Worm (Caenorhabditis elegans) whole organism, L4/young adult: Measurements from ENCODE around the gene F56C3.8.

Experiments
- W03F9.2 ChIP-seq: fragments of 150-350 bp; optimal IDR thresholded peaks from 2 replicates; lab custom pipeline; 2014; ENCODE audit warnings: missing biosample characterization, missing genetic modification characterization
- dao-5 ChIP-seq: sonication (generic microtip); optimal IDR thresholded peaks from 2 replicates; lab custom pipeline; 2016; ENCODE audit warnings: missing genotype, missing genetic modification characterization, moderate library complexity, missing compliant biosample characterization
- him-1 ChIP-seq: sonication (generic microtip); optimal IDR thresholded peaks from 2 replicates; lab custom pipeline; 2016; ENCODE audit warnings: missing genotype, missing genetic modification reagents, missing genetic modification characterization, missing compliant biosample characterization

DNA sequence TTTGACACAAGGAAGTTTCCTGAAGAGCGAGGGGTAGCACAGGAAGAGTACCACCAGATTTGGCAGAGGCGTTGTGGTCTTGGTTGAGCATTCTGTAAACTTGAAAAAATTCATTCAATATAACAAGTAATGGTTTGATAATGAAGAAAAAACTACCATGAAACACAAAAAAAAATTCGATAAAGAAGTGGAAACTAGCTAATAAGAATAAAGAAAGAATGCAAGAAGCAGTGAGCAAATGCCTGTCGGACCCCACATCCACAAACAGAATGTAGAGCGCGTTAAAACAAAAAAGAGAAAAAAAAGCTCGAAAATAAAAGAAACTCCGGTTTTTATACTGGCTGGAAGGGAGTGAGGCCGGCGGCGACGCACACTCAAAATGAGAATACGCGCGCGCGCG is 13.1 kb upstream of the F56C3.8 start, which contains the start of gene H39E20.1:
- TF ChIP-seq him-1 (tag; lab: Kevin White, UChicago) (no peak), dao-5 (tag; lab: Kevin White, UChicago) (no peak), W03F9.2 (tag; lab: Kevin White, UChicago) (no peak)
